Fruit fly (Drosophila melanogaster) whole organism, embryonic: ENCODE measurements around the gene CG34301.

Experiments used
- CG12219 ChIP-seq: fragments of 200-800 bp; sonication (Bioruptor generic); optimal IDR thresholded peaks from 3 replicates; lab custom pipeline; 2018; ENCODE audit warnings: missing biosample characterization, mild to moderate bottlenecking, missing genetic modification characterization
- CG15696 ChIP-seq: fragments of 200-800 bp; sonication (Bioruptor generic); optimal IDR thresholded peaks from 2 replicates; lab custom pipeline; 2019; ENCODE audit warnings: missing biosample characterization, mild to moderate bottlenecking, missing genetic modification characterization, moderate library complexity
- Gug ChIP-seq: fragments of 200-800 bp; sonication (Bioruptor generic); IDR thresholded peaks from 4 replicates; pipeline ENCODE4 v1.3.6; 2022; ENCODE audit warnings: missing biosample characterization, missing genetic modification characterization
- Hr39 ChIP-seq: fragments of >200 bp; optimal IDR thresholded peaks from 2 replicates; lab custom pipeline; 2017
- cg ChIP-seq: fragments of 200-800 bp; sonication (Bioruptor generic); optimal IDR thresholded peaks from 3 replicates; lab custom pipeline; 2019; ENCODE audit warnings: missing biosample characterization, mild to moderate bottlenecking, missing genetic modification characterization, moderate library complexity
- psq ChIP-seq: fragments of 200-800 bp; sonication (Bioruptor generic); optimal IDR thresholded peaks from 2 replicates; lab custom pipeline; 2017; ENCODE audit warnings: missing biosample characterization, missing genetic modification characterization
- toy ChIP-seq: fragments of 200-800 bp; sonication (Bioruptor generic); IDR thresholded peaks from 2 replicates; pipeline ENCODE4 v1.3.6; 2022; ENCODE audit warnings: missing biosample characterization, missing genetic modification characterization

dm6 chr3R:8747134-8747870, 25.9 kb upstream of the CG34301 start, which contains the start of the genes CG9801 and Nasp:
- TF ChIP-seq CG15696 (tag; lab: Kevin White, UChicago) (peak; percentile 14), Gug (GFP tag; lab: Robert Waterston, UW) (0 out of 4 replicates have a peak, but pooled peaks have one; percentile 12), cg (no peak), Hr39 (no peak), CG12219 (peak; percentile 32), psq (GFP tag; lab: Kevin White, UChicago) (peak; percentile 33), toy (GFP tag; lab: Robert Waterston, UW) (no peak)
